Fruit fly (Drosophila melanogaster): ENCODE results near the gene ana1.

ana1 gene

DNA sequence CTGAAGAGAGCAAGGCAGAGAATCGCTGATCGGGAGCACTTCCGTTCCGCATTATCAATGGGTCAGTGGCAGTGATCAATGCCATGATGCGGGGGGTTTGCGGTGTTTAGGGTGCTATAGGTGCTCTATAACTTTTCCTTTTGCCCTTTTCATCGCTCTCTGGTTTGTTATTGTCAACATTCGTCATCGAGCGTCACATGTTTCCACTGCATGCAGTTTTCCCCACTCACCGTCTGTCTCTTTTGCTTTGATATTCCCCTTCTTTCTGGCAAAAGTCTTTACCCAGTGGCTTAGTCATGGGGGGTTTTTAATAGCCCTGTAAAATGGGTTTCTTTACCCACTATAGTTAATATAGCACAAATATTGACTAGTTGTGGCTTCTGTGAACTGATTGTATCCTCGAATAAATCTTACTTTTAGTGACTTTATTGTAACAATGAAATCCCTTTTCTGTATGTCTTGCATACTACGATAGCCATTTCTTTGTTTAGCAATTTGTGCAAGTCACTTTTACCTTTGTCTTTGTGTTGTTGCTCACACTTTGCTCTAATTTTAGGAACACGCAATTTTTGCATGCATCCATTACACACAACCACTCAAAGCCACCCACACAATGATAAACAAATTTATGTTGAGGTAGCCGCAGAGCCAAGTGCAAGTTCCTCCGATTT lies 36.5 kb downstream of the ana1 start:
- TF ChIP-seq CG8478 (optimal IDR thresholded peaks at IDR 0.05) (no peak), CTCF (optimal IDR thresholded peaks at IDR 0.05) (no peak)

DNA sequence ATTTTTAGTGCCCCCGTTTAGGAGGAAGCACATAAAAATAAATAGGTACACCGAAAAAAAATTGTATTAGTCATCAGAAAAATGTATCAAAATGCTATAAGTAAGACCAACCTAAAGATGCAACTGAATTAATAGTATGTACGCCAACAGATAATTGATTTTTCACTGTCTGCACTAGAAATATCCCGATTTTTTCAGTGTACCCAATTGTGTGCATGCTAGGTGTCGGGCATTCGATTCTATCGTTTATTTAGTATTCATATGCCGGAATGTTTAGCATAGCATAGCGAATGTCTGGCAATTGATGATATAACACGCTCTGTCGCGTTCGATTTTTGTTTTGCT lies 37.0 kb downstream of the ana1 start:
- TF ChIP-seq CTCF (optimal IDR thresholded peaks at IDR 0.05) = no peak
- no peak for TF ChIP-seq CG8478 (optimal IDR thresholded peaks at IDR 0.05)

DNA sequence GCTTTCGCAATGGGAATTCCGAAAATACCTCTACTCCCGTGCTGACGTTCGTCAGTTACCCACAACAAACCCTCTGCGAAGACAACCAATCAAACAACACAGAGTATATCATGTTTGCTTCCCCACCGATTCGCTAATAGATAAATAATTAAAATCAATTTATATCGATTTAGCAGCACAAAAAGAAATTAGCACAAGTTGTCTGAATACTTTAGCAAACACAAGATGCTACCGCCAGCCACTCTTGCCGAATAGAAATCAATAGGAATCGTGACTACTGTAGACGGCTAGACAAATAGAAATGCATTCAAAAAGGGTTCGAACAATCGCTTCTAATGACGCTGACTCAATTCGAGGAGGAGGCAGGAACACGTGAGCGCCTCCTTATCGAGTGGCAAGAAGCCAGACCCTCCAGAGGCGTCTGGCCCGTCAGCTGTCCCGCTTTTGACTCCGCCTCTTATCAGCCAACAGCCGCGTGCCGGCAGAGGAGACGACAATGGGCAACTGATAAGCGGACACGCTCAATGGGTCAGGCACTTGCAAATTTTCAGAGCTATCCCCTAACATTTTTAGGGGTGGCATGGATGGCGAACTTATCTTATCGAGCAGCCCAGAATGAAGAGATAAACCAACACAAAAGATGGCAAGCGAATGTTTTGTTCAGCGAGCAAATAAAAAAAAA lies 38.0 kb downstream of the ana1 start:
- TF ChIP-seq CG8478 (optimal IDR thresholded peaks at IDR 0.05) = no peak
- no peak for TF ChIP-seq CTCF (optimal IDR thresholded peaks at IDR 0.05)

DNA sequence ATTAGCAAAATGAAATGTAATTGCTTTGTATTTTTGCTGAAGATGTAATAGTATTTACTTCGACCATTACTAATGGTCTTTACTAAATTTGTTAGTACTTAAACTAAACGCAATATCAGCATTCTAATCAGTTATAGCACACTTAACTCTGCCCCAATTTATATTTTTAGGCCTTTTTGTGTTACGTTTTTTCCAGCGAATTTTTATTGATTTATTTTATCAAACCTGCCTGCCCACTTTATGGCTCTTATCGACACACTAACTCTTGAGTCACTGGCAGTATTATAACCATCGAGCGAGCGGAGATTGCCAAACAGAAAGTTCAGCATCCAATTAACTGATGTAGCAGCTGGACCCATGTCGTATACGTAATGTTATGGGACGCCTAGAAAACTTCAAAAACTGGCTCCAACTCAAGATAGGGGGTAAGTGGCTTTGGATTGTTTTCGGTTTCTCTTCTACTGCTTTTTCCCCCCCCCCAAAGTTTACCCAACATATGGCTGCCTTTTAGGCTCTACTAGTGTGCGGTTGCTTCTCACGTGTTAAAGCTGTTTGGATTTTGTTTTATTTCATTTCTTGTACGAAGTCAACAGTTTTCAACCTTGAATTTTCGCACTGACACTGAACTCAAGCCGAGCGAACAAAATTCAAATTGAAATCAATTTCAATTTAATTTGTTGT lies 39.4 kb downstream of the ana1 start:
- TF ChIP-seq CTCF (optimal IDR thresholded peaks at IDR 0.05) = no peak
- TF ChIP-seq CG8478 (optimal IDR thresholded peaks at IDR 0.05) = no peak

DNA sequence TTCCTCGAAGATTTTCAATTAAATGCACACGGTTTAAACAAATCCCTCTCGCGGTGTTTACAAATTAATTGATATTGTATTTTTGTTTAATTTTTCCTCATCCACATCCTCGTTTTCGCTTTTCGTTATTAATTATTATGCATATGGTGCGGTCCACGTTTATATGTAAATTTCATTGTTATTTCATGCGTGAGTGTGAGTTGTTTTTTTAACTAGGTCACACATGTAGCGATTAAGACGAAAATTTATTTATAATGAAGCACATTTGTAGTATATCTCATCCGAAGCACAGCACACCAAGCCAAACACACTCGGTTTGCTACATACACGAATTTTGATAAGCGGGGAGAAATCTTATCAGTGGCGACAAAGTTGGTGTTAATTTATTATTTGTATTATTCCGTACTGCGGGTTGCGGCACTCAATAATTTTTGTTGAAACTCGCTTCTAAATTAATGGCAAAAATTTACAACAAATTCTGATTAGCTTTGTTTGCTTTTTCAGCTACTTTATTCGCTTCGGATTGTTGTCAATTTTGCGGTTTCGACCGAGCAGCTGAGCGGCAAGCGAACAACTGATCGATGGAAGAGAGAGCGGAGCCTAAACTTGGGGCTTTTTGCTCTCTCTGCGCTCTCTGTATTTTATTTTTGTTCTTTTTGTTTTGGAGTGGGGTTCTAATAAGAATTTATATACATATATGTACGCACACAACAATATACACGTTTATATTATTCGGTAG lies 41.2 kb downstream of the ana1 start:
- TF ChIP-seq CG8478 (optimal IDR thresholded peaks at IDR 0.05) = no peak
- no peak for TF ChIP-seq CTCF (optimal IDR thresholded peaks at IDR 0.05)

DNA sequence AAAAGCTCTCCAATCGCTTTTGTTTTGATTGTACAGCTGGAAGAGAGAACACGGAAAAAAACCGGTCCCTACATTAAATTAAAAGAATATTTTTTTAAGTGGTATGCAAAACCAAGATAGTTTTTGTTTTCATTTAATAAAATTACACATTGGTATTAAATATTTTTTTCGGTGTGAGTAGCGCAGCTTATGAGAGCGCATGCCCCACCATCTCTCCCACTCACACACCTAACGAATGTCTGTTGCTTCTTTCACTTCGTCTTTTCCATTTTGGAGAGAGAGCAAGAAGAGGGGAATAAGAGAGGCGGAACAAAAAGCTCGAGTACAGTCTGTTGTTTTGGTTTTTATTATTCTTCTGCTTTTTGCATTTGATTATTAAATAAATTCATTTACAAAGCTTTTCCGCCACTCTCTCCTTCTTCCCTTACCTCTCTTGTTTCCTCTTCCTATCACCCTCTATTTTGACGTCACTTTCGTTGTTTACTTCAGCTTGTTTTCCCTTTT lies 42.2 kb downstream of the ana1 start:
- TF ChIP-seq CTCF (optimal IDR thresholded peaks at IDR 0.05) (no peak), CG8478 (optimal IDR thresholded peaks at IDR 0.05) (no peak)

DNA sequence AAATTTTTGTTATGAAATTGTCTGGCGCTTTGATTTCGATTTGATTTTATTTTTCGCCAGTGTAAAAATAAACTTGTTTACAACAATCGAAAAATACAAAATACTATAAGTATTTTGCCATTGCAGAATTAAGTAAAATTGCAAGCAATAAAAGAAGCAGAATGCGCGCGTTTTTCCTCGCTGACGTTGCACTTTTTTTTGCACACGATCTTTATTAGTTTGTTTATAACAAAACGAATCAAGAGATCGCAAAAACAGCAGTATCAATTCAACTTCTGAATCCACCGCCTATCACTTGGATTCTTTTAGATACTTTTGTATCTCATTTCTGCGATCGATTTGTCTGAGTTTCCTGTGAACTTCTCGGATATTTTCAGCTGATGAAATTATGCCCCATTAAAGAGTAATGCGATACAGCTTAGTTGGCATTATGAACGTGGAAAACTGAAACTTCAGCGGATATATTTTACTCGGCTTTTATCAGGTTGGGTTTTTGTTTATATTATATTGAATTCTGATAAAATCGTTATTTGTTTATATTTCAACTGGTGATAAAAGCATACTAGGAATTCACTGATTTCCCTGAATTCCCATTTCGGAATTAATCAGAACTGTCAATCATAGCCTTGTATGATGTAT lies 42.8 kb downstream of the ana1 start:
- TF ChIP-seq CTCF (optimal IDR thresholded peaks at IDR 0.05) = no peak
- no peak for TF ChIP-seq CG8478 (optimal IDR thresholded peaks at IDR 0.05)

DNA sequence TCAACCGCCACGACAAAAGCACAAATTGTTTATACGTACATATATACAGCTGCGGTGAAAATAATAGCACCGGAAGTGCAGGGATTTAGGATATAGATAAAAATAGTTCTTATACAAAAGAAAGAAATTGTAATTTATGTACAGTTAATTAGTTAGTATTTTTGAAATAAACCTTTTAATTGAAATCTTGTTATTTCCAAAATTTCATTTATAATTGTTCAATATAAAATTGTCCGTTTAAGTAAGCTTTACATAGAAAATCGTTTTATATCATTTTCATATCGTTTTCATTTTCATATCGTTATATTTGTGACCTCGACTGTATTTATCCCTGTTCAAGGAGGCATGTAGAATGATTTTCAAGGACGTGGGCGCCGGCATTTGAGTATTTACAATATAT lies 43.7 kb downstream of the ana1 start:
- TF ChIP-seq CG8478 (optimal IDR thresholded peaks at IDR 0.05) (no peak), CTCF (optimal IDR thresholded peaks at IDR 0.05) (no peak)

DNA sequence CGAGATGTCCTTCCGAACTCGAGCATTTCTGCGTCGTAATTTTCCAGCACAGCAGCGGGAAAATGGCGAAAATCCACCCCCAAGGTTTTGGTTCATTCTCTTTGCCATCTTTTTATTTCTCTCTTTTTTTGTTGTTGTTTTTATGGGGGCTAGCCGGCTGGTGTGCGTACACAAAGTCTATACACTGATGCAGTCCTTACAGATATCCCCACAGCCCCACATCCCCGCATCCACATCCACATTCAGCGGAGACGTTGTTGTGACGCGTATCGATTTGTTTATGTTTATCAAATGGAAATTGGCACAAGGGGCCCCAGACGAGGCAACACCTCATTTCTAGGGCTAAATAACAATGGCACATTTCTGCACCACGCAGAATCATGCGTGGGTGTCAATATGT lies 44.7 kb downstream of the ana1 start:
- TF ChIP-seq CG8478 (optimal IDR thresholded peaks at IDR 0.05) (no peak), CTCF (optimal IDR thresholded peaks at IDR 0.05) (no peak)

DNA sequence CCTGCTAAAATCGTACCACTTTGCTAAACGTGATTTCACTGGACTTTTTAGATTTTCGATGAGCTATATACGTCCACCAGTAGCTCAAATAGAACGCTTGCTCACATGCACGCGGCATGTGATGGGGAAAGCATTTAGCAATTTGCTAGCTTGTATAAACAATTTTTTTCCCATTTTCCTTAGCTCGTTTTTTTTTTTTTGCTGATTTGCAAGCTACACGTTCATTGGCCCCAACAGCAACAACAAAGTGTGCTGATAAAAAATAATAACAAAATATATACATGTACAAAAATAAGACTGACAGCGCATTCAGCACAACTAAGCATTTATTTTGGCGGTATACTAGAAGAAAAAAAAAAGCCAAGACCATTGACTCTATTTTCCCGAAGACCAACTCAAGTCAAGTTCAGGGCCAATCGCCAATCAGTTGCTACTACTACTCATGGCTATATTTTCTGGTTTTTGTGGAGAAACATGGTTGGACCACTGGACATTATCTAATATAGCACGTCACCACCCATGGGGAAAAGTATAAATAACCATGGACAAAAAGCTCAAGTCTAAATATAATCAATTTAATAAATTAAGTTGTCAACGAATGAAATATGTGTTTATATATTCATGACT lies 45.5 kb downstream of the ana1 start:
- TF ChIP-seq CTCF (optimal IDR thresholded peaks at IDR 0.05) (no peak), CG8478 (optimal IDR thresholded peaks at IDR 0.05) (no peak)

DNA sequence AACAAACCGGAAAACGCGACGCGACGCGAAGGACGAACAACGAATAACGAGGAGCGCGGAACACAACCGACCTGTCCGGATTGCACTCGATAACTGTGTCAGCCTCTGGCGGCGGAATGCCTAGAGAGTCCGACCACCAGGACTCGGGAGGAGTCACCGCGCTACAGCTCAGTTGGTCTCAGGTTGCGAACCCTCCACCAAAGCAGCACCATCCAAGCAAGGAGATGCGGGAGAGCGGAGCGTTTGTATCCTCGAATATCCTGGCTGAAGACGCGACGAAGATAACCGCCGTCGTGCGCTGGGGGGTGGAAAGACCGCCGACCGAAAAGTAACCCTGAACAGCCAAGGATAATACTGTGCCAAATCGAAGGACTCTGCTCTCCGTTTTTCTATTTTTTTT lies 47.0 kb downstream of the ana1 start:
- no peak for TF ChIP-seq CG8478 (optimal IDR thresholded peaks at IDR 0.05)
- TF ChIP-seq CTCF (optimal IDR thresholded peaks at IDR 0.05) = no peak

DNA sequence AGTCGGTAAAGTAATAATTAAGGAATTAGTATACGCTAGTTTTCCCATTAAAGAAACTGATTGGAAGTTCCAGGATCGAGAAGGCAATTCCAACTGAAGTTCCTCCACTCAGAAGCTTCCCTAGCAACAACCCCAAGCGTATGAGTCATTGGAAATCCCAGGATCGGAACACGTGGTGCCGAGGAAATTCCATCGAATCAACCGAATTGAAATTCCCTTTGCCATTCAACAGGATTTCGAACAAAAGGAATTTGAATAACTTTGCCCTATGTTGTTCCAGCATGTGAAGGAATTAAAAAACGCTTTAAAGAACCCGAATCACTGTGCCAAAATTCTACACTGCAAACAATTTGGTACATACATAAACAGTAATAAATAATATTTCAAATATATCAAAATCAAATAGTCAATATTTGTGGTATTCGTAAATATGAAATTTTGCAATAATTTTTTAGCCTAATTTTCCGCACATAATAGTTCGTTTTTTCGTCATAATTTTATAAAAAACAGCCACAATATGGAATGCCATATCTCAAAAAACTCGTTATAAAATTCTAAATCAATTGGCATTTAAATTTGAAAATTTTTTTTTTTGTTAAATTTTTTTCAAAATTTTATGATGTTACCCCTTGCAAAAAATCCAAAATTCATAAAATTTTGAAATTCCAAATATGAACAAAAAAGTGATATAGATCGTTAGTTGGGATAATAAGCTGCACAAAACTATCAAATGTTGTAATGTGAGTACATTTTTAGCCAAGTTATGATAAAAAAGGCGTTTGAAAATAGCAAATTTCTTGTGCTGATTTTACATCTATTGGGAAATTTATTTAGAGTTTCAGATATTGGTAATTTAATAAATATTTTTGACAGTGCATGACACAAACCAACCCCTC lies 49.9 kb downstream of the ana1 start:
- TF ChIP-seq CG8478 (optimal IDR thresholded peaks at IDR 0.05) (no peak), CTCF (optimal IDR thresholded peaks at IDR 0.05) (no peak)

DNA sequence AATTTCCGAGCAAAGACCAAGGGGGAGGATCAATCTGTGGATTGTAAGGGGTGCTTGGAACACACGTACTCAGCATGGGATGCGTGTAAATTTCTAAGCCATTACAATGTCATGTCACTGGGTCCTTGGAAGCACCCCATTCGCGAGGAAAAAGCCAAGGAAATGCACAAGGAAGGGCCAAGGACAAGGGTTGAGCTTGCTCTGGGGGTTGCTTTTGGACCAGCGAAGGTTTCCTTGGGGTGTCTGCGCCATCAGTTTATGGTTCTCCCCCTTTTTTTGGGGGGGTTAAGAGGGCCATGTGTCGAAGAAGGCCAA lies 50.5 kb downstream of the ana1 start:
- no peak for TF ChIP-seq CG8478 (optimal IDR thresholded peaks at IDR 0.05)
- TF ChIP-seq CTCF (optimal IDR thresholded peaks at IDR 0.05) = no peak
